Fruit fly (Drosophila melanogaster) whole organism, embryonic: ENCODE data around the gene FeCH.

Experiments
- Bdp1 ChIP-seq: fragments of 200-800 bp; sonication (Bioruptor generic); optimal IDR thresholded peaks from 3 replicates; lab custom pipeline; 2016; ENCODE audit warnings: missing biosample characterization, missing genetic modification characterization
- CG10431 ChIP-seq: fragments of 200-800 bp; sonication (Bioruptor generic); optimal IDR thresholded peaks from 3 replicates; lab custom pipeline; 2018; ENCODE audit warnings: missing biosample characterization, mild to moderate bottlenecking, missing genetic modification characterization
- CG11723 ChIP-seq: fragments of 200-800 bp; sonication (Bioruptor generic); optimal IDR thresholded peaks from 2 replicates; lab custom pipeline; 2017; ENCODE audit warnings: missing biosample characterization, mild to moderate bottlenecking, missing genetic modification characterization
- CG1233 ChIP-seq: fragments of 200-800 bp; sonication (Bioruptor generic); optimal IDR thresholded peaks from 4 replicates; lab custom pipeline; 2018; ENCODE audit warnings: missing biosample characterization, mild to moderate bottlenecking, missing genetic modification characterization
- CG13894 ChIP-seq: fragments of 200-800 bp; sonication (Bioruptor generic); optimal IDR thresholded peaks from 3 replicates; lab custom pipeline; 2018; ENCODE audit warnings: missing biosample characterization, mild to moderate bottlenecking, missing genetic modification characterization, moderate library complexity
- CG14050 ChIP-seq: fragments of 200-800 bp; sonication (Bioruptor generic); IDR thresholded peaks from 3 replicates; pipeline ENCODE4 v1.3.6; 2022; ENCODE audit warnings: missing biosample characterization, missing genetic modification characterization
- CG14860 ChIP-seq: fragments of 200-800 bp; sonication (Bioruptor generic); IDR thresholded peaks from 3 replicates; pipeline ENCODE4 v1.3.6; 2022; ENCODE audit warnings: missing biosample characterization, missing genetic modification characterization; ENCODE audit not compliant: partially characterized antibody
- CG15601 ChIP-seq: fragments of 200-800 bp; sonication (Bioruptor generic); optimal IDR thresholded peaks from 3 replicates; lab custom pipeline; 2019; ENCODE audit warnings: missing biosample characterization, mild to moderate bottlenecking, missing genetic modification characterization, moderate library complexity
- CG16815 ChIP-seq: fragments of 200-800 bp; sonication (Bioruptor generic); optimal IDR thresholded peaks from 3 replicates; lab custom pipeline; 2017; ENCODE audit warnings: missing biosample characterization, mild to moderate bottlenecking, missing genetic modification characterization
- CG17912 ChIP-seq: fragments of 200-800 bp; sonication (Bioruptor generic); optimal IDR thresholded peaks from 2 replicates; lab custom pipeline; 2018; ENCODE audit warnings: missing biosample characterization, mild to moderate bottlenecking, missing genetic modification characterization
- CG18619 ChIP-seq: fragments of 200-800 bp; sonication (Bioruptor generic); optimal IDR thresholded peaks from 3 replicates; lab custom pipeline; 2017; ENCODE audit warnings: missing biosample characterization, mild to moderate bottlenecking, missing genetic modification characterization
- CG2875 ChIP-seq: fragments of 200-800 bp; sonication (Bioruptor generic); optimal IDR thresholded peaks from 2 replicates; lab custom pipeline; 2017; ENCODE audit warnings: missing biosample characterization, mild to moderate bottlenecking, missing genetic modification characterization, missing genetic modification reagents
- CG30020 ChIP-seq: fragments of 200-800 bp; optimal IDR thresholded peaks from 2 replicates; lab custom pipeline; 2019; ENCODE audit warnings: missing biosample characterization, mild to moderate bottlenecking, missing genetic modification characterization, moderate library complexity
- CG3847 ChIP-seq: fragments of 200-800 bp; sonication (Bioruptor generic); IDR thresholded peaks from 2 replicates; pipeline ENCODE4 v1.3.6; 2022; ENCODE audit warnings: missing biosample characterization, missing genetic modification characterization
- CG3995 ChIP-seq: fragments of 200-800 bp; sonication (Bioruptor generic); optimal IDR thresholded peaks from 3 replicates; lab custom pipeline; 2016; ENCODE audit warnings: missing biosample characterization, missing genetic modification characterization
- CG4730 ChIP-seq: fragments of 200-800 bp; sonication (Bioruptor generic); IDR thresholded peaks from 2 replicates; pipeline ENCODE4 v1.3.6; 2022; ENCODE audit warnings: missing biosample characterization, missing genetic modification characterization
- CG5180 ChIP-seq: fragments of 200-800 bp; sonication (Bioruptor generic); optimal IDR thresholded peaks from 3 replicates; lab custom pipeline; 2017; ENCODE audit warnings: missing biosample characterization, missing genetic modification characterization, mild to moderate bottlenecking, moderate library complexity, missing genetic modification reagents
- CG6765 ChIP-seq: fragments of 200-800 bp; sonication (Bioruptor generic); optimal IDR thresholded peaks from 3 replicates; lab custom pipeline; 2017; ENCODE audit warnings: missing biosample characterization, mild to moderate bottlenecking, missing genetic modification characterization
- CG7839 ChIP-seq: fragments of 200-800 bp; sonication (Bioruptor generic); optimal IDR thresholded peaks from 3 replicates; lab custom pipeline; 2018; ENCODE audit warnings: missing biosample characterization, mild to moderate bottlenecking, missing genetic modification characterization, moderate library complexity
- Dbx ChIP-seq: fragments of 200-800 bp; sonication (Bioruptor generic); IDR thresholded peaks from 3 replicates; pipeline ENCODE4 v1.3.6; 2022; ENCODE audit warnings: missing biosample characterization, missing genetic modification characterization
- Deaf1 ChIP-seq: fragments of 200-800 bp; optimal IDR thresholded peaks from 3 replicates; lab custom pipeline; 2019; ENCODE audit warnings: missing biosample characterization, mild to moderate bottlenecking, missing genetic modification characterization, moderate library complexity
- Dek ChIP-seq: fragments of 200-800 bp; sonication (Bioruptor generic); optimal IDR thresholded peaks from 3 replicates; lab custom pipeline; 2019; ENCODE audit warnings: missing biosample characterization, mild to moderate bottlenecking, missing genetic modification characterization, moderate library complexity
- Dip3 ChIP-seq: fragments of 200-800 bp; sonication (Bioruptor generic); optimal IDR thresholded peaks from 3 replicates; lab custom pipeline; 2016; ENCODE audit warnings: missing biosample characterization, missing genetic modification characterization
- Ets65A ChIP-seq: fragments of 200-800 bp; sonication (Bioruptor generic); peaks from one replicate; lab custom pipeline; 2016; ENCODE audit warnings: missing biosample characterization, missing genetic modification characterization
- Fer2 ChIP-seq: fragments of 200-800 bp; sonication (Bioruptor generic); optimal IDR thresholded peaks from 2 replicates; lab custom pipeline; 2018; ENCODE audit warnings: missing biosample characterization, mild to moderate bottlenecking, missing genetic modification characterization, moderate library complexity
- Hmx ChIP-seq: fragments of 200-800 bp; sonication (Bioruptor generic); optimal IDR thresholded peaks from 2 replicates; lab custom pipeline; 2016; ENCODE audit warnings: missing biosample characterization, missing genetic modification characterization
- Jarid2 ChIP-seq: fragments of 200-800 bp; sonication (Bioruptor generic); optimal IDR thresholded peaks from 3 replicates; lab custom pipeline; 2017; ENCODE audit warnings: mild to moderate bottlenecking, missing biosample characterization, missing genetic modification reagents, missing genetic modification characterization
- NC2α ChIP-seq: fragments of 200-800 bp; sonication (Bioruptor generic); optimal IDR thresholded peaks from 2 replicates; lab custom pipeline; 2016; ENCODE audit warnings: missing biosample characterization, missing genetic modification characterization
- Oaz ChIP-seq: fragments of 200-800 bp; sonication (Bioruptor generic); IDR thresholded peaks from 2 replicates; pipeline ENCODE4 v1.3.6; 2022; ENCODE audit warnings: missing biosample characterization, missing genetic modification characterization
- Ravus ChIP-seq: fragments of 200-800 bp; sonication (Bioruptor generic); IDR thresholded peaks from 2 replicates; pipeline ENCODE4 v1.3.6; 2022; ENCODE audit warnings: missing biosample characterization, missing genetic modification characterization
- abd-A ChIP-seq: fragments of 200-800 bp; sonication (Bioruptor generic); optimal IDR thresholded peaks from 3 replicates; lab custom pipeline; 2019; ENCODE audit warnings: missing biosample characterization, mild to moderate bottlenecking, missing genetic modification characterization, moderate library complexity
- ap ChIP-seq: fragments of 200-800 bp; sonication (Bioruptor generic); IDR thresholded peaks from 2 replicates; pipeline ENCODE4 v1.3.6; 2022; ENCODE audit warnings: missing biosample characterization, missing genetic modification characterization
- cad ChIP-seq: fragments of >200 bp; optimal IDR thresholded peaks from 2 replicates; lab custom pipeline; 2017; ENCODE audit warnings: missing biosample characterization, missing genetic modification characterization
- cas ChIP-seq: fragments of 200-800 bp; sonication (Bioruptor generic); IDR thresholded peaks from 2 replicates; pipeline ENCODE4 v1.3.6; 2022; ENCODE audit warnings: missing biosample characterization, missing genetic modification characterization
- cwo ChIP-seq: fragments of 200-800 bp; sonication (Bioruptor generic); optimal IDR thresholded peaks from 3 replicates; lab custom pipeline; 2017; ENCODE audit warnings: missing biosample characterization, missing genetic modification characterization, mild to moderate bottlenecking, moderate library complexity, missing genetic modification reagents
- danr ChIP-seq: fragments of 200-800 bp; sonication (Bioruptor generic); IDR thresholded peaks from 2 replicates; pipeline ENCODE4 v1.3.6; 2022; ENCODE audit warnings: missing biosample characterization, missing genetic modification characterization
- fd3F ChIP-seq: fragments of 200-800 bp; sonication (Bioruptor generic); optimal IDR thresholded peaks from 2 replicates; lab custom pipeline; 2018; ENCODE audit warnings: missing biosample characterization, mild to moderate bottlenecking, missing genetic modification characterization, moderate library complexity
- fd64A ChIP-seq: fragments of 200-800 bp; sonication (Bioruptor generic); optimal IDR thresholded peaks from 3 replicates; lab custom pipeline; 2018; ENCODE audit warnings: missing biosample characterization, mild to moderate bottlenecking, missing genetic modification characterization
- gsb ChIP-seq: fragments of 200-800 bp; sonication (Bioruptor generic); IDR thresholded peaks from 2 replicates; pipeline ENCODE4 v1.3.6; 2022; ENCODE audit warnings: missing biosample characterization, missing genetic modification characterization
- hbn ChIP-seq: fragments of 200-800 bp; sonication (Bioruptor generic); IDR thresholded peaks from 2 replicates; pipeline ENCODE4 v1.3.6; 2022; ENCODE audit warnings: missing biosample characterization, missing genetic modification characterization; ENCODE audit not compliant: partially characterized antibody
- inv ChIP-seq: fragments of 200-800 bp; sonication (Bioruptor generic); IDR thresholded peaks from 2 replicates; pipeline ENCODE4 v1.3.6; 2022; ENCODE audit warnings: missing biosample characterization, missing genetic modification characterization; ENCODE audit not compliant: partially characterized antibody
- klu ChIP-seq: fragments of 200-800 bp; sonication (Bioruptor generic); IDR thresholded peaks from 2 replicates; pipeline ENCODE4 v1.3.6; 2022; ENCODE audit warnings: missing biosample characterization, missing genetic modification characterization
- slp2 ChIP-seq: fragments of 200-800 bp; sonication (Bioruptor generic); optimal IDR thresholded peaks from 2 replicates; lab custom pipeline; 2016; ENCODE audit warnings: missing biosample characterization, missing genetic modification characterization
- tx ChIP-seq: fragments of 200-800 bp; sonication (Bioruptor generic); optimal IDR thresholded peaks from 2 replicates; lab custom pipeline; 2016; ENCODE audit warnings: missing biosample characterization, missing genetic modification characterization
- vfl ChIP-seq: fragments of 200-800 bp; sonication (Bioruptor generic); optimal IDR thresholded peaks from 2 replicates; lab custom pipeline; 2016; ENCODE audit warnings: missing biosample characterization, missing genetic modification characterization
- zen ChIP-seq: fragments of 200-800 bp; sonication (Bioruptor generic); optimal IDR thresholded peaks from 3 replicates; lab custom pipeline; 2018; ENCODE audit warnings: missing biosample characterization, mild to moderate bottlenecking, missing genetic modification characterization, moderate library complexity
- zf30C ChIP-seq: fragments of 200-800 bp; sonication (Bioruptor generic); optimal IDR thresholded peaks from 3 replicates; lab custom pipeline; 2018; ENCODE audit warnings: missing biosample characterization, mild to moderate bottlenecking, missing genetic modification characterization
- zfh2 ChIP-seq: fragments of 200-800 bp; sonication (Bioruptor generic); optimal IDR thresholded peaks from 2 replicates; lab custom pipeline; 2016; ENCODE audit warnings: missing biosample characterization, missing genetic modification characterization

The FeCH gene

DNA sequence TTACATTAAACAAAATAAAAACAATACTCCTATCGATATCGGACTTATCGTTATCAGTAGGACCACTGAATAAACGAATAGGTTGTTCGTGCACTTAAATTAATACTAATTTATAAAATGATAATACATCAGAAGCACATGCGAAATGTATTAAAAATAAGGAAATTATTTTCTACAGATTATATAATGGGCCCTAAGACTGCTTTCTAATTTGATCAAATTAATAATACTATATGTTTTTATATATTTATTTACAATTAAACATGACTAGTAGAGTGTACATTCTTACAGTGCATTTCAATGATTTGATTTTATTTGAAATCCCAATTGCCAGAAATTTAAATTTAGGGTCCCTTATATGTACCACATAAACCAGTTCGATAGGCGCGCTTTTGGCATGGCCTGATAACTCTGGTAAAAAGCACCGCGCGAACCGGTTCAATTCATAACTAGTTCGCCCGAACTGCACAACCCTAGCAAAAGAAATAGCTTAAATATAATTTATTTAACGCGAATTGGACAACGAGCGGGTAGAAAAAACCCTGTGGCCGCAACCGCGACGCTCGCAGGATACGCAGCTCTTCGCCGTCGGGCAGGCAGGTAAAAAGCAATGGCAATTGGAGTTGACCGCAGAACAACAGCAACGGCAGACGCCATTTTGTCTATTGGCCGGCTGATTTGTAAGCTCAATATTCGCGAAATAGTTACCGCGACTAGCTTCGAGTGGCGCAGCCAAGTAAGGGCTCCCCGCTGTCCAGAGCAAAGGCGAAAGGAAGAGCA is 35.3 kb downstream of the FeCH start, which contains the start of the genes CG2126 and faf (continued):
- peak; percentile 39 for TF ChIP-seq CG3995 (GFP tag; lab: Kevin White, UChicago)
- TF ChIP-seq vfl (GFP tag; lab: Kevin White, UChicago): peak; percentile 54
- TF ChIP-seq Fer2 (tag; lab: Kevin White, UChicago): peak; percentile 80
- no peak for TF ChIP-seq cad (GFP tag; lab: Kevin White, UChicago)
- peak; percentile 65 for TF ChIP-seq CG30020 (tag; lab: Kevin White, UChicago)
- TF ChIP-seq CG15601: peak; percentile 74
- peak; percentile 16 for TF ChIP-seq tx (GFP tag; lab: Kevin White, UChicago)
- no peak for TF ChIP-seq fd64A
- no peak for TF ChIP-seq abd-A
- peak; percentile 59 for TF ChIP-seq CG18619 (GFP tag; lab: Kevin White, UChicago)
- TF ChIP-seq CG5180 (GFP tag; lab: Kevin White, UChicago): peak; percentile 41
- TF ChIP-seq CG6765: peak; percentile 13
- no peak; the same call in 1 of the 2 replicates for TF ChIP-seq hbn (GFP tag; lab: Robert Waterston, UW)
- TF ChIP-seq Ets65A (GFP tag; lab: Kevin White, UChicago): peak; percentile 82
- TF ChIP-seq CG2875 (GFP tag; lab: Kevin White, UChicago): peak; percentile 16
- TF ChIP-seq zf30C (GFP tag; lab: Kevin White, UChicago): peak; percentile 45
- TF ChIP-seq CG17912 (GFP tag; lab: Kevin White, UChicago): peak; percentile 42
- peak; percentile 64 for TF ChIP-seq zen (tag; lab: Kevin White, UChicago)
- TF ChIP-seq CG7839 (tag; lab: Kevin White, UChicago): peak; percentile 83
- peak; percentile 54 for TF ChIP-seq CG16815 (GFP tag; lab: Kevin White, UChicago)
- TF ChIP-seq Dbx (GFP tag; lab: Robert Waterston, UW): peak; percentile 63; the same call in 2 of the 3 replicates
- TF ChIP-seq danr (GFP tag; lab: Robert Waterston, UW): peak; percentile 61; the same call in 1 of the 2 replicates
- peak; percentile 33; the same call in 2 of the 3 replicates for TF ChIP-seq CG14860 (GFP tag; lab: Robert Waterston, UW)
- TF ChIP-seq ap (GFP tag; lab: Robert Waterston, UW): no peak
- no peak for TF ChIP-seq NC2α (GFP tag; lab: Kevin White, UChicago)
- TF ChIP-seq Oaz (GFP tag; lab: Robert Waterston, UW): peak; percentile 63; the same call in 1 of the 2 replicates
- TF ChIP-seq fd3F (GFP tag; lab: Kevin White, UChicago): peak; percentile 78
- TF ChIP-seq Deaf1 (tag; lab: Kevin White, UChicago): peak; percentile 54
- peak; percentile 52 for TF ChIP-seq cwo (GFP tag; lab: Kevin White, UChicago)
- TF ChIP-seq CG10431 (GFP tag; lab: Kevin White, UChicago): peak; percentile 44
- TF ChIP-seq cas: peak; percentile 60; the same call in 1 of the 2 replicates
- peak; percentile 1 for TF ChIP-seq slp2
- TF ChIP-seq Jarid2 (GFP tag; lab: Kevin White, UChicago): no peak
- peak; percentile 46 for TF ChIP-seq Bdp1 (GFP tag; lab: Kevin White, UChicago)
- peak; percentile 5; the same call in 1 of the 2 replicates for TF ChIP-seq Ravus (GFP tag; lab: Robert Waterston, UW)
- no peak for TF ChIP-seq CG13894 (tag; lab: Kevin White, UChicago)
- TF ChIP-seq CG1233 (GFP tag; lab: Kevin White, UChicago): peak; percentile 71
- peak; percentile 71 for TF ChIP-seq CG3847 (GFP tag; lab: Robert Waterston, UW)
- TF ChIP-seq CG4730 (GFP tag; lab: Robert Waterston, UW): peak; percentile 52; the same call in 1 of the 2 replicates
- TF ChIP-seq Hmx (GFP tag; lab: Kevin White, UChicago): no peak
- TF ChIP-seq klu (GFP tag; lab: Robert Waterston, UW): peak; percentile 63; the same call in 1 of the 2 replicates
- peak; percentile 53 for TF ChIP-seq zfh2
- TF ChIP-seq inv: peak; percentile 31; the same call in 1 of the 2 replicates
- peak; percentile 54 for TF ChIP-seq CG11723 (GFP tag; lab: Kevin White, UChicago)
- TF ChIP-seq CG14050: peak; percentile 56; the same call in 2 of the 3 replicates
- TF ChIP-seq Dip3 (GFP tag; lab: Kevin White, UChicago): peak; percentile 61
- peak; percentile 79 for TF ChIP-seq Dek (tag; lab: Kevin White, UChicago)
- peak; percentile 50; the same call in 1 of the 2 replicates for TF ChIP-seq gsb (GFP tag; lab: Robert Waterston, UW)
